Fruit fly (Drosophila melanogaster): ENCODE measurements around the gene Npc1a.

Npc1a gene

DNA sequence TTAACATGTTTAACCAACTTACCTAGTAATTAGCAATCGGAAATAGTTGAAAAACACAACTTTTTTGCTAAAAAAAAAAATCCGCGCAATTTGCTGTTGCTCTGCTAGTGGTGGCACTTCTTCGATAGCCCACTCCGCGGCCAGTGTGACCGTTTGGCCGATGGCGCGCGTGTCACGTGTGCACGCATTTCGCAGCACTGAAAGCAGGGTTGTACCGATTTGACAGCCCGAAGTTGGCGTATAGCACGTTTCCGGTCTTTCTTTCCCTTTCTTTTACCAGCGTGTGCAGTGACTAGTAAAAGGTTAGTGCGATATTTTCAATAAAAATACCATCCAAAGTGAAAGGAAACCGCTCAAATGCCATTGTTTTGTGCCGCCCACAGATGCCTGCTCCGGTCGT, 20.2 kb downstream of the Npc1a start, which contains the start of the genes Ripalpha and RpL7 (continued):
- TF ChIP-seq Dek (tag; optimal IDR thresholded peaks at IDR 0.05) (peak; percentile 95), Dfd (GFP tag; optimal IDR thresholded peaks at IDR 0.05) (no peak)

dm6 chr2L:10198911-10199310, 22.1 kb downstream of the Npc1a start, which contains the start of gene Sur:
Gene Sur, minus strand, starts transcription at chr2L:10199117.
- TF ChIP-seq Scr (GFP tag; IDR thresholded peaks at IDR 0.05; ENCODE audit: partially characterized antibody) (0 out of 2 replicates have a peak, but pooled peaks have one; percentile 18), Vsx1 (GFP tag; optimal IDR thresholded peaks at IDR 0.05) (no peak), Kr (GFP tag; optimal IDR thresholded peaks at IDR 0.05) (no peak), H2.0 (GFP tag; IDR thresholded peaks at IDR 0.05) (no peak), Jarid2 (GFP tag; optimal IDR thresholded peaks at IDR 0.05) (peak; percentile 60), CG4360 (GFP tag; IDR thresholded peaks at IDR 0.05) (0 out of 2 replicates have a peak, but pooled peaks have one; percentile 17), Chrac-16 (GFP tag; optimal IDR thresholded peaks at IDR 0.05) (no peak), Atf6 (GFP tag; IDR thresholded peaks at IDR 0.05) (0 out of 2 replicates have a peak, but pooled peaks have one; percentile 10), Rfx (GFP tag; IDR thresholded peaks at IDR 0.05) (0 out of 2 replicates have a peak, but pooled peaks have one; percentile 9), ATbp (GFP tag; optimal IDR thresholded peaks at IDR 0.05) (no peak), en (GFP tag; optimal IDR thresholded peaks at IDR 0.05) (no peak), MBD-R2 (GFP tag; IDR thresholded peaks at IDR 0.05) (peak; percentile 27; the same call in 1 of the 2 replicates), NC2β (GFP tag; optimal IDR thresholded peaks at IDR 0.05) (no peak), amos (GFP tag; IDR thresholded peaks at IDR 0.05; ENCODE audit: partially characterized antibody) (peak; percentile 30; the same call in 1 of the 2 replicates), CG34422 (GFP tag; IDR thresholded peaks at IDR 0.05) (peak; percentile 50; the same call in 1 of the 3 replicates), Hr51 (GFP tag; optimal IDR thresholded peaks at IDR 0.05) (no peak), CG10543 (GFP tag; optimal IDR thresholded peaks at IDR 0.05) (peak; percentile 58), Bgb (GFP tag; IDR thresholded peaks at IDR 0.05; ENCODE audit: partially characterized antibody) (peak; percentile 37; the same call in 1 of the 2 replicates), CG12769 (tag; optimal IDR thresholded peaks at IDR 0.05) (peak; percentile 46), wek (GFP tag; optimal IDR thresholded peaks at IDR 0.05) (no peak), pfk (GFP tag; optimal IDR thresholded peaks at IDR 0.05) (no peak), kni (GFP tag; optimal IDR thresholded peaks at IDR 0.05) (no peak), Antp (GFP tag; optimal IDR thresholded peaks at IDR 0.05) (no peak), so (GFP tag; IDR thresholded peaks at IDR 0.05) (no peak), sug (tag; optimal IDR thresholded peaks at IDR 0.05) (no peak), CG15514 (GFP tag; optimal IDR thresholded peaks at IDR 0.05) (peak; percentile 6), CG13894 (tag; optimal IDR thresholded peaks at IDR 0.05) (no peak), ci (GFP tag; IDR thresholded peaks at IDR 0.05) (peak; percentile 55; the same call in 1 of the 3 replicates), Deaf1 (tag; optimal IDR thresholded peaks at IDR 0.05) (peak; percentile 87), ato (GFP tag; IDR thresholded peaks at IDR 0.05; ENCODE audit: partially characterized antibody) (peak; percentile 30; the same call in 1 of the 2 replicates), ssp (GFP tag; IDR thresholded peaks at IDR 0.05) (no peak), jumu (GFP tag; optimal IDR thresholded peaks at IDR 0.05) (no peak), CG2120 (GFP tag; optimal IDR thresholded peaks at IDR 0.05) (no peak), CG16863 (GFP tag; optimal IDR thresholded peaks at IDR 0.05) (no peak), CG8359 (GFP tag; optimal IDR thresholded peaks at IDR 0.05; ENCODE audit: borderline replicate concordance) (no peak), cwo (GFP tag; optimal IDR thresholded peaks at IDR 0.05) (peak; percentile 81)
